Fruit fly (Drosophila melanogaster) whole organism, embryonic: Measurements from ENCODE around the gene CG14947.

ENCODE experiments used
- CG18619 ChIP-seq: fragments of 200-800 bp; sonication (Bioruptor generic); optimal IDR thresholded peaks from 3 replicates; lab custom pipeline; 2017; ENCODE audit warnings: missing biosample characterization, mild to moderate bottlenecking, missing genetic modification characterization
- CG6854 ChIP-seq: fragments of 200-800 bp; sonication (Bioruptor generic); optimal IDR thresholded peaks from 3 replicates; lab custom pipeline; 2017; ENCODE audit warnings: missing biosample characterization, mild to moderate bottlenecking, missing genetic modification characterization
- Chrac-16 ChIP-seq: fragments of 200-800 bp; sonication (Bioruptor generic); optimal IDR thresholded peaks from 3 replicates; lab custom pipeline; 2016; ENCODE audit warnings: missing biosample characterization, missing genetic modification characterization
- Lim3 ChIP-seq: fragments of 200-800 bp; sonication (Bioruptor generic); IDR thresholded peaks from 2 replicates; pipeline ENCODE4 v1.3.6; 2022; ENCODE audit warnings: missing biosample characterization, missing genetic modification characterization
- Sin3A ChIP-seq: fragments of >200 bp; optimal IDR thresholded peaks from 2 replicates; lab custom pipeline; 2018
- chn ChIP-seq: fragments of 200-800 bp; sonication (Bioruptor generic); optimal IDR thresholded peaks from 2 replicates; lab custom pipeline; 2016; ENCODE audit warnings: missing biosample characterization, missing genetic modification characterization
- nerfin-2 ChIP-seq: fragments of 200-800 bp; sonication (Bioruptor generic); IDR thresholded peaks from 2 replicates; pipeline ENCODE4 v1.3.6; 2022; ENCODE audit warnings: missing biosample characterization, missing genetic modification characterization; ENCODE audit not compliant: partially characterized antibody
- wdn ChIP-seq: fragments of 200-800 bp; sonication (Bioruptor generic); IDR thresholded peaks from 2 replicates; pipeline ENCODE4 v1.3.6; 2022; ENCODE audit warnings: missing biosample characterization, missing genetic modification characterization

- TF ChIP-seq chn (peak; percentile 54), CG6854 (no peak), CG18619 (GFP tag; lab: Kevin White, UChicago) (peak; percentile 79), Chrac-16 (GFP tag; lab: Kevin White, UChicago) (peak; percentile 56), wdn (GFP tag; lab: Robert Waterston, UW) (no peak), Lim3 (GFP tag; lab: Robert Waterston, UW) (peak; percentile 35; the same call in 1 of the 2 replicates), nerfin-2 (GFP tag; lab: Robert Waterston, UW) (no peak), Sin3A (no peak)
Measured at dm6 chr2L:12026458-12027431, 49.2 kb upstream of the CG14947 start.
